Worm (Caenorhabditis elegans) whole organism, L1 larva: ENCODE data around the gene phf-32.
A peak's percentile ranks its signal among the peaks of the same experiment; 100 is the strongest.

Source experiments
- C16A3.4 ChIP-seq: fragments of 150-350 bp; optimal IDR thresholded peaks from 2 replicates; lab custom pipeline; 2014; ENCODE audit warnings: missing biosample characterization, missing genetic modification characterization
- C34B4.2 ChIP-seq: sonication (generic microtip); optimal IDR thresholded peaks from 2 replicates; lab custom pipeline; 2017; ENCODE audit warnings: mild to moderate bottlenecking, missing genetic modification characterization, missing compliant biosample characterization
- alr-1 ChIP-seq: fragments of 200-800 bp; sonication (Bioruptor generic); optimal IDR thresholded peaks from 2 replicates; lab custom pipeline; 2018; ENCODE audit warnings: borderline replicate concordance, mild to moderate bottlenecking, missing genetic modification characterization, missing compliant biosample characterization
- aly-2 ChIP-seq: fragments of 150-350 bp; optimal IDR thresholded peaks from 2 replicates; lab custom pipeline; 2014; ENCODE audit warnings: missing biosample characterization, missing genetic modification characterization
- ama-1 ChIP-seq: fragments of 150-350 bp; optimal IDR thresholded peaks from 2 replicates; lab custom pipeline; 2014
- ceh-90 ChIP-seq: sonication (generic microtip); optimal IDR thresholded peaks from 2 replicates; lab custom pipeline; 2016; ENCODE audit warnings: missing genetic modification characterization, missing compliant biosample characterization
- ces-1 ChIP-seq: fragments of 150-350 bp; optimal IDR thresholded peaks from 2 replicates; lab custom pipeline; 2014; ENCODE audit warnings: missing biosample characterization, missing genetic modification reagents, missing genetic modification characterization
- efl-1 ChIP-seq, 4 experiments: fragments of 150-350 bp; optimal IDR thresholded peaks in 3 of 4; peaks in 1 of 4; 1 replicate in 1 of 4; 2 replicates in 3 of 4; lab custom pipeline; 2014; ENCODE audit warnings: missing biosample characterization in 2 of 4, missing genetic modification characterization in 2 of 4, missing genetic modification reagents in 2 of 4
- efl-3 ChIP-seq: fragments of 200-800 bp; sonication (Bioruptor generic); optimal IDR thresholded peaks from 2 replicates; lab custom pipeline; 2018; ENCODE audit warnings: mild to moderate bottlenecking, missing genetic modification characterization, missing compliant biosample characterization
- elt-2 ChIP-seq: sonication (generic microtip); optimal IDR thresholded peaks from 2 replicates; lab custom pipeline; 2016; ENCODE audit warnings: missing genetic modification characterization, mild to moderate bottlenecking, inconsistent platforms, missing compliant biosample characterization, missing genetic modification reagents
- fkh-10 ChIP-seq: sonication (generic microtip); optimal IDR thresholded peaks from 2 replicates; lab custom pipeline; 2017; ENCODE audit warnings: missing biosample characterization, missing genetic modification reagents, missing genetic modification characterization
- grh-1 ChIP-seq: fragments of 200-800 bp; sonication (Bioruptor generic); IDR thresholded peaks from 2 replicates; pipeline ENCODE4 v1.3.6; 2022; ENCODE audit warnings: missing genetic modification reagents, missing genetic modification characterization, missing compliant biosample characterization
- hpl-2 ChIP-seq: fragments of 150-350 bp; optimal IDR thresholded peaks from 2 replicates; lab custom pipeline; 2014; ENCODE audit warnings: missing biosample characterization, missing genetic modification reagents, missing genetic modification characterization
- lin-13 ChIP-seq: fragments of 150-350 bp; optimal IDR thresholded peaks from 2 replicates; lab custom pipeline; 2014; ENCODE audit warnings: missing biosample characterization, missing genetic modification reagents, missing genetic modification characterization
- lin-14 ChIP-seq: fragments of 200-800 bp; sonication (Bioruptor generic); optimal IDR thresholded peaks from 2 replicates; lab custom pipeline; 2018; ENCODE audit warnings: mild to moderate bottlenecking, missing genetic modification characterization, moderate library complexity, missing compliant biosample characterization
- lin-15B ChIP-seq: fragments of 150-350 bp; sonication (generic microtip); optimal IDR thresholded peaks from 3 replicates; lab custom pipeline; 2014; ENCODE audit warnings: missing biosample characterization, missing genetic modification characterization
- lin-39 ChIP-seq: fragments of 150-350 bp; optimal IDR thresholded peaks from 2 replicates; lab custom pipeline; 2014; ENCODE audit warnings: missing biosample characterization, missing genetic modification reagents, missing genetic modification characterization
- lir-3 ChIP-seq: sonication (generic microtip); optimal IDR thresholded peaks from 2 replicates; lab custom pipeline; 2016; ENCODE audit warnings: mild to moderate bottlenecking, missing genetic modification characterization, moderate library complexity, missing compliant biosample characterization; ENCODE audit not compliant: poor library complexity
- lsy-2 ChIP-seq, 2 experiments: fragments of 150-350 bp; optimal IDR thresholded peaks; 2 replicates each; lab custom pipeline; 2014; ENCODE audit warnings: missing biosample characterization in 2 of 2, missing genetic modification characterization in 2 of 2
- mdl-1 ChIP-seq, 2 experiments: fragments of 150-350 bp; optimal IDR thresholded peaks; 2 replicates each; lab custom pipeline; 2014 to 2017; ENCODE audit warnings: missing biosample characterization in 2 of 2, missing genetic modification characterization in 2 of 2, inconsistent platforms in 1 of 2
- mef-2 ChIP-seq: fragments of 150-350 bp; optimal IDR thresholded peaks from 2 replicates; lab custom pipeline; 2014; ENCODE audit warnings: missing biosample characterization, missing genetic modification characterization
- nhr-11 ChIP-seq: fragments of 150-350 bp; optimal IDR thresholded peaks from 2 replicates; lab custom pipeline; 2014; ENCODE audit warnings: missing biosample characterization, missing genetic modification characterization
- nhr-12 ChIP-seq: sonication (generic microtip); optimal IDR thresholded peaks from 2 replicates; lab custom pipeline; 2017; ENCODE audit warnings: missing biosample characterization, missing genetic modification characterization
- nhr-19 ChIP-seq: fragments of 200-800 bp; sonication (Bioruptor generic); conservative IDR thresholded peaks from 2 replicates; pipeline ENCODE4 v1.3.6; 2022; ENCODE audit warnings: missing genetic modification characterization, missing compliant biosample characterization
- nhr-28 ChIP-seq: fragments of 150-350 bp; optimal IDR thresholded peaks from 2 replicates; lab custom pipeline; 2014; ENCODE audit warnings: missing biosample characterization, missing genetic modification characterization
- nhr-47 ChIP-seq: sonication (generic microtip); optimal IDR thresholded peaks from 2 replicates; lab custom pipeline; 2016; ENCODE audit warnings: mild to moderate bottlenecking, missing genetic modification characterization, moderate library complexity, missing compliant biosample characterization
- nhr-71 ChIP-seq: sonication (generic microtip); optimal IDR thresholded peaks from 2 replicates; lab custom pipeline; 2016; ENCODE audit warnings: mild to moderate bottlenecking, missing genetic modification characterization, moderate library complexity, missing compliant biosample characterization
- nhr-85 ChIP-seq: sonication (generic microtip); peaks from one replicate; lab custom pipeline; 2016; ENCODE audit warnings: missing genetic modification characterization, inconsistent platforms, missing compliant biosample characterization
- skn-1 ChIP-seq: fragments of 150-350 bp; optimal IDR thresholded peaks from 2 replicates; lab custom pipeline; 2014; ENCODE audit warnings: missing biosample characterization, missing genetic modification characterization
- snu-23 ChIP-seq: sonication (generic microtip); optimal IDR thresholded peaks from 2 replicates; lab custom pipeline; 2016; ENCODE audit warnings: missing genetic modification characterization, missing compliant biosample characterization
- sup-37 ChIP-seq: fragments of 200-800 bp; sonication (Bioruptor generic); optimal IDR thresholded peaks from 2 replicates; lab custom pipeline; 2018; ENCODE audit warnings: mild to moderate bottlenecking, missing genetic modification characterization, missing compliant biosample characterization
- swsn-7 ChIP-seq: sonication (generic microtip); optimal IDR thresholded peaks from 2 replicates; lab custom pipeline; 2016; ENCODE audit warnings: missing genetic modification characterization, missing compliant biosample characterization
- tlp-1 ChIP-seq: fragments of 150-350 bp; optimal IDR thresholded peaks from 2 replicates; lab custom pipeline; 2014; ENCODE audit warnings: missing biosample characterization, missing genetic modification characterization
- unc-98 ChIP-seq: fragments of 200-800 bp; sonication (Bioruptor generic); IDR thresholded peaks from 2 replicates; pipeline ENCODE4 v1.3.6; 2022; ENCODE audit warnings: missing genetic modification characterization, missing compliant biosample characterization
- zip-4 ChIP-seq: fragments of 200-800 bp; sonication (Bioruptor generic); optimal IDR thresholded peaks from 2 replicates; lab custom pipeline; 2018; ENCODE audit warnings: mild to moderate bottlenecking, missing genetic modification characterization, moderate library complexity, missing compliant biosample characterization
- ztf-4 ChIP-seq: fragments of 150-350 bp; optimal IDR thresholded peaks from 2 replicates; lab custom pipeline; 2014; ENCODE audit warnings: missing biosample characterization, missing genetic modification characterization

Gene phf-32

ce11 chrX:12348329-12348728 lies 41.7 kb downstream of the phf-32 start, which contains the start of gene F42F12.14:
Gene F42F12.14, plus strand, starts transcription at chrX:12348629.
- TF ChIP-seq ces-1 (GFP tag; lab: Kevin White, UChicago), result no peak
- no peak for TF ChIP-seq mdl-1 (tag; optimal IDR thresholded peaks at IDR 0.05; lab: Kevin White, UChicago)
- TF ChIP-seq ztf-4 (tag; lab: Kevin White, UChicago), result no peak
- TF ChIP-seq nhr-12, result no peak
- no peak for TF ChIP-seq lin-14
- TF ChIP-seq hpl-2 (GFP tag; lab: Kevin White, UChicago), result no peak
- no peak for TF ChIP-seq tlp-1 (tag; lab: Kevin White, UChicago)
- TF ChIP-seq lin-13 (GFP tag; lab: Kevin White, UChicago), result no peak
- no peak for TF ChIP-seq nhr-47 (tag; lab: Kevin White, UChicago)
- TF ChIP-seq sup-37, result no peak
- no peak for TF ChIP-seq nhr-19 (GFP tag; lab: Robert Waterston, UW)
- TF ChIP-seq efl-1 (optimal IDR thresholded peaks at IDR 0.05; lab: Kevin White, UChicago), result no peak
- no peak for TF ChIP-seq efl-1 (GFP tag; optimal IDR thresholded peaks at IDR 0.05 in 1 of 2; lab: Kevin White, UChicago)
- no peak for TF ChIP-seq mef-2 (tag; lab: Kevin White, UChicago)
- TF ChIP-seq ceh-90 (tag; lab: Kevin White, UChicago), result no peak
- no peak for TF ChIP-seq aly-2 (tag; lab: Kevin White, UChicago)
- no peak for TF ChIP-seq nhr-71 (tag; lab: Kevin White, UChicago)
- TF ChIP-seq elt-2 (tag; lab: Kevin White, UChicago), result no peak
- no peak for TF ChIP-seq C34B4.2 (tag; lab: Kevin White, UChicago)
- no peak for TF ChIP-seq zip-4 (GFP tag; lab: Kevin White, UChicago)

DNA sequence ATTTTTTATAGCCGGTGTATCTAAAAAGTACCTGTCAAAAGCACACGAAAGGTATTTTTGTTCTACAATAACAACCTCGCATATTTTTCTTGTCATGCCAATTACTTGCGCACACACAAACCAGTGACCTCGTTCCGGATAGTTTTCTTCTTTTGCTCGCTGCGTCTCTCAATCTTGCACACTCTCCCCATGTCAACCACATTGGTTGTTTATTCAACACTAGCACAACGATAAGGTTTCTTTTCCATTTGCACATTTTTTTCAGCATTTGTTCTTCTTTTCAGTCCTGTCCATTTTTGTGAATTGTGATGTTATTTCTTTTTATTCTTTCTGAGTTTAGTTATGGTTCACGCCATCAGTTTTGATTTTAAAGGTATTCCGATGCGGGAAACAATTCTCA lies 43.5 kb downstream of the phf-32 start, which contains the start of gene F42F12.3:
Gene F42F12.3, plus strand, starts transcription at position 372 of the 400 bp plus-strand sequence.
- no peak for TF ChIP-seq C16A3.4 (tag; lab: Kevin White, UChicago)
- TF ChIP-seq lin-14, result peak; percentile 28
- TF ChIP-seq hpl-2 (GFP tag; lab: Kevin White, UChicago), result no peak
- TF ChIP-seq ceh-90 (tag; lab: Kevin White, UChicago), result no peak
- no peak for TF ChIP-seq lin-39 (tag; lab: Kevin White, UChicago)
- TF ChIP-seq swsn-7 (tag; lab: Kevin White, UChicago), result no peak
- TF ChIP-seq grh-1 (GFP tag; lab: Robert Waterston, UW), result no peak
- no peak for TF ChIP-seq nhr-28 (tag; lab: Kevin White, UChicago)

DNA sequence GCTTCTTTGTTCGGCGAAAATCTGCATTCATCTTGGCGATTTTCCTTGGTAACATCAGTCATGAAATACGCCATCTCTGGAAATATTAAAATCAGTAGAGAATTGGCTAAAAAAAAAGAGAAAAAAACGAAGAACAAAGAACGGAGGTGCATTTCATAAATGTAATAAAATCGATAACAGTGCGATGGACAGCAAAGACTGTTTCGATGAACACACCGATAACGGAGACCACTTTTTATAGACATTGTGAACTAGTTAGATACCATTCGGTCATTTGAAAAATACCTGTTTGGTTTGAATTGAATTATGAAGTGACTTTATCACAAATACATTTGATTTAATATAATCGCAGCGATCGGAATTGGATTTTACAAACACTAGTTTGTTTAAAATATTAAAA lies 46.2 kb downstream of the phf-32 start, which contains the start of gene F42F12.4:
Gene F42F12.4, minus strand, starts transcription at position 76 of the 400 bp plus-strand sequence.
- TF ChIP-seq fkh-10 (no peak), nhr-85 (peak; percentile 51)
- TF ChIP-seq, all 84 proteins: peak for 1

- TF ChIP-seq ces-1 (GFP tag; lab: Kevin White, UChicago) (no peak), ama-1 (lab: Kevin White, UChicago) (no peak), lir-3 (tag; lab: Kevin White, UChicago) (no peak), nhr-11 (tag; lab: Kevin White, UChicago) (no peak), snu-23 (GFP tag; lab: Kevin White, UChicago) (no peak), lsy-2 (tag; optimal IDR thresholded peaks at IDR 0.05; lab: Kevin White, UChicago) (no peak), lin-13 (GFP tag; lab: Kevin White, UChicago) (no peak), skn-1 (tag; lab: Kevin White, UChicago) (no peak), tlp-1 (tag; lab: Kevin White, UChicago) (no peak), lin-14 (no peak), unc-98 (GFP tag; lab: Robert Waterston, UW) (no peak), lin-15B (tag; lab: Kevin White, UChicago) (no peak), efl-3 (GFP tag; lab: Kevin White, UChicago) (no peak), alr-1 (tag; lab: Kevin White, UChicago) (no peak)
These were observed 49.9 kb downstream of the phf-32 start, which contains the start of gene nspc-12 for ce11 chrX:12356581-12356980. Gene nspc-12, minus strand, starts transcription at chrX:12356681.
